Fruit fly (Drosophila melanogaster) whole organism: ENCODE measurements around the gene CG33934.

Source experiments
- psq ChIP-seq: fragments of >200 bp; optimal IDR thresholded peaks from 2 replicates; lab custom pipeline; 2017
- usp ChIP-seq: fragments of >200 bp; optimal IDR thresholded peaks from 2 replicates; lab custom pipeline; 2017; ENCODE audit warnings: missing biosample characterization, missing genetic modification characterization, mixed read lengths

- TF ChIP-seq usp (GFP tag; lab: Kevin White, UChicago) (no peak), psq (lab: Kevin White, UChicago) (no peak)
Observed at dm6 chr3R:19995408-19995807, 47.1 kb upstream of the CG33934 start.
